Worm (Caenorhabditis elegans): ENCODE data around the gene nduf-2.2.

Gene nduf-2.2

ce11 chrIII:6452278-6452677 lies 12.7 kb upstream of the nduf-2.2 start, which contains the start of gene set-1 (continued):
- no peak for TF ChIP-seq ztf-7 (tag; optimal IDR thresholded peaks at IDR 0.05)
- no peak for TF ChIP-seq php-3 (GFP tag; IDR thresholded peaks at IDR 0.05)
- TF ChIP-seq hif-1 (tag; optimal IDR thresholded peaks at IDR 0.05) = no peak
- no peak for TF ChIP-seq hlh-30 (tag; optimal IDR thresholded peaks at IDR 0.05; ENCODE audit: insufficient read depth)
- no peak for TF ChIP-seq lim-7 (GFP tag; IDR thresholded peaks at IDR 0.05)

DNA sequence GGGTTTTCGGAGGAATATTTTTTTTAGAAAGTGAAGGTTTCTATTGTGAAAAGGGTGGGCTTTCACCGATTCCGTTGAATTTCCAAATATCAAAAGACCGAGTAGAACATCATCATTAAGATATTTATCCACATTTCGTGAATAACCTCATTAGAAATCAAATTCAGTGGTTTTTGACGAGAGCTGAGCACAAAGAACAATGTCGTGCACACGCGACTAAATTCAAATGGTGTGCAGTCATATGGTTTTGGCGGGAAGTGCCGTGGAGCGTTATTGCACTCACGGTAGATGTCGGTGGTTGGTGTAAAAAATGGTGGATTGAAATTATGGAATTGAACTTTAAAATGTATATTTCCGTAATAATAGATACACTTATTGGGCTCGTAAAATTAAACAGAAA lies 12.3 kb upstream of the nduf-2.2 start:
- TF ChIP-seq nhr-77 (tag; optimal IDR thresholded peaks at IDR 0.05) = no peak
- TF ChIP-seq mdl-1 (tag; optimal IDR thresholded peaks at IDR 0.05) = no peak
- TF ChIP-seq nhr-10 (tag; optimal IDR thresholded peaks at IDR 0.05) = no peak
- TF ChIP-seq hmg-1.1 (GFP tag; IDR thresholded peaks at IDR 0.05) = 0 out of 2 replicates have a peak, but pooled peaks have one; percentile 11
- TF ChIP-seq vab-7 (GFP tag; IDR thresholded peaks at IDR 0.05) = no peak
- no peak for TF ChIP-seq snpc-4 (tag; optimal IDR thresholded peaks at IDR 0.05)
- peak; percentile 10 for TF ChIP-seq hlh-11 (tag; optimal IDR thresholded peaks at IDR 0.05)
- TF ChIP-seq tag-97 (GFP tag; IDR thresholded peaks at IDR 0.05) = no peak
- peak in 1 of 2 experiments; percentile 28 for TF ChIP-seq lsy-2 (tag; optimal IDR thresholded peaks at IDR 0.05)
- TF ChIP-seq ZK337.2 (GFP tag; IDR thresholded peaks at IDR 0.05) = no peak
- TF ChIP-seq dve-1 (tag; optimal IDR thresholded peaks at IDR 0.05; ENCODE audit: insufficient read depth) = peak; percentile 5
- no peak for TF ChIP-seq egl-27 (tag; optimal IDR thresholded peaks at IDR 0.05)
- TF ChIP-seq spr-3 (GFP tag; optimal IDR thresholded peaks at IDR 0.05) = no peak
- no peak for TF ChIP-seq daf-8 (GFP tag; IDR thresholded peaks at IDR 0.05)
- TF ChIP-seq lin-38 (GFP tag; IDR thresholded peaks at IDR 0.05) = peak; percentile 39; the same call in 1 of the 2 replicates
- peak; percentile 76 for TF ChIP-seq hlh-30 (tag; optimal IDR thresholded peaks at IDR 0.05; ENCODE audit: insufficient read depth)
- TF ChIP-seq dpl-1 (GFP tag; optimal IDR thresholded peaks at IDR 0.05) = peak; percentile 58
- peak; percentile 5 for TF ChIP-seq mes-2 (tag; optimal IDR thresholded peaks at IDR 0.05; ENCODE audit: poor library complexity, severe bottlenecking)
- no peak for TF ChIP-seq snpc-1.2 (GFP tag; IDR thresholded peaks at IDR 0.05)
- TF ChIP-seq hif-1 (tag; optimal IDR thresholded peaks at IDR 0.05) = no peak
- no peak for TF ChIP-seq lin-1 (GFP tag; IDR thresholded peaks at IDR 0.05)
- TF ChIP-seq unc-130 (GFP tag; optimal IDR thresholded peaks at IDR 0.05) = no peak
- TF ChIP-seq mep-1 (tag; optimal IDR thresholded peaks at IDR 0.05) = peak; percentile 40
- TF ChIP-seq unc-62 (GFP tag; optimal IDR thresholded peaks at IDR 0.05 in 1 of 2) = peak in 1 of 2 experiments; percentile 96
- TF ChIP-seq unc-62 (tag; optimal IDR thresholded peaks at IDR 0.05) = no peak
- no peak for TF ChIP-seq ceh-20 (GFP tag; IDR thresholded peaks at IDR 0.05)
- TF ChIP-seq lin-13 (GFP tag; optimal IDR thresholded peaks at IDR 0.05) = no peak

- TF ChIP-seq nhr-111 (GFP tag; optimal IDR thresholded peaks at IDR 0.05) (no peak), Y5F2A.4 (GFP tag; optimal IDR thresholded peaks at IDR 0.05) (no peak), pha-4 (GFP tag; IDR thresholded peaks at IDR 0.05) (peak; percentile 52; the same call in 1 of the 2 replicates), pha-4 (tag; optimal IDR thresholded peaks at IDR 0.05) (no peak), ZK546.5 (tag; optimal IDR thresholded peaks at IDR 0.05) (no peak), arid-1 (GFP tag; conservative IDR thresholded peaks at IDR 0.05) (peak; percentile 76; the same call in 1 of the 2 replicates), nhr-76 (tag; optimal IDR thresholded peaks at IDR 0.05) (no peak), dmd-9 (GFP tag; IDR thresholded peaks at IDR 0.05) (no peak), lim-7 (GFP tag; IDR thresholded peaks at IDR 0.05) (no peak), zfp-2 (tag; optimal IDR thresholded peaks at IDR 0.05) (no peak), Y105C5A.15 (GFP tag; IDR thresholded peaks at IDR 0.05) (no peak), daf-8 (GFP tag; IDR thresholded peaks at IDR 0.05) (no peak), nhr-6 (tag; optimal IDR thresholded peaks at IDR 0.05) (peak; percentile 88), ceh-82 (tag; optimal IDR thresholded peaks at IDR 0.05) (no peak), snpc-4 (tag; optimal IDR thresholded peaks at IDR 0.05) (no peak), madf-9 (GFP tag; conservative IDR thresholded peaks at IDR 0.05) (0 out of 2 replicates have a peak, but pooled peaks have one; percentile 34), sdz-12 (GFP tag; optimal IDR thresholded peaks at IDR 0.05) (no peak), fkh-10 (GFP tag; optimal IDR thresholded peaks at IDR 0.05) (peak; percentile 7), attf-4 (tag; optimal IDR thresholded peaks at IDR 0.05) (no peak), F44E2.7 (GFP tag; IDR thresholded peaks at IDR 0.05) (no peak), Y48G9A.11 (GFP tag; IDR thresholded peaks at IDR 0.05) (no peak), zip-2 (tag; optimal IDR thresholded peaks at IDR 0.05) (peak; percentile 39)
Measured at ce11 chrIII:6453665-6454064, 11.4 kb upstream of the nduf-2.2 start.

All from whole organism, L4 larva.